Fruit fly (Drosophila melanogaster): Measurements from ENCODE around the gene GstD11.

GstD11 gene

dm6 chr3R:12383036-12383435, at the start of gene GstD11:
Gene GstD11, plus strand, starts transcription at chr3R:12383336.
- TF ChIP-seq Myc (optimal IDR thresholded peaks at IDR 0.05): no peak

- TF ChIP-seq insv (optimal IDR thresholded peaks at IDR 0.05) (no peak), Sin3A (optimal IDR thresholded peaks at IDR 0.05) (no peak), h (optimal IDR thresholded peaks at IDR 0.05) (no peak), psq (optimal IDR thresholded peaks at IDR 0.05) (no peak), Myc (optimal IDR thresholded peaks at IDR 0.05) (no peak), ttk (optimal IDR thresholded peaks at IDR 0.05) (no peak)
Measured at dm6 chr3R:12341374-12341773, 41.8 kb upstream of the GstD11 start, which contains the start of gene Sgsf. Gene Sgsf, plus strand, starts transcription at chr3R:12341674.

dm6 chr3R:12344914-12345549, 38.1 kb upstream of the GstD11 start:
- TF ChIP-seq psq (optimal IDR thresholded peaks at IDR 0.05): no peak
- TF ChIP-seq ttk (optimal IDR thresholded peaks at IDR 0.05): no peak
- no peak for TF ChIP-seq h (optimal IDR thresholded peaks at IDR 0.05)
- no peak for TF ChIP-seq insv (optimal IDR thresholded peaks at IDR 0.05)
- TF ChIP-seq Myc (optimal IDR thresholded peaks at IDR 0.05): no peak

- no peak for TF ChIP-seq Myc (optimal IDR thresholded peaks at IDR 0.05)
- TF ChIP-seq ttk (optimal IDR thresholded peaks at IDR 0.05): no peak
- TF ChIP-seq psq (optimal IDR thresholded peaks at IDR 0.05): no peak
- no peak for TF ChIP-seq h (optimal IDR thresholded peaks at IDR 0.05)
- TF ChIP-seq Sin3A (optimal IDR thresholded peaks at IDR 0.05): no peak
- no peak for TF ChIP-seq insv (optimal IDR thresholded peaks at IDR 0.05)
Measured at dm6 chr3R:12345989-12346388, 37.1 kb upstream of the GstD11 start.

DNA sequence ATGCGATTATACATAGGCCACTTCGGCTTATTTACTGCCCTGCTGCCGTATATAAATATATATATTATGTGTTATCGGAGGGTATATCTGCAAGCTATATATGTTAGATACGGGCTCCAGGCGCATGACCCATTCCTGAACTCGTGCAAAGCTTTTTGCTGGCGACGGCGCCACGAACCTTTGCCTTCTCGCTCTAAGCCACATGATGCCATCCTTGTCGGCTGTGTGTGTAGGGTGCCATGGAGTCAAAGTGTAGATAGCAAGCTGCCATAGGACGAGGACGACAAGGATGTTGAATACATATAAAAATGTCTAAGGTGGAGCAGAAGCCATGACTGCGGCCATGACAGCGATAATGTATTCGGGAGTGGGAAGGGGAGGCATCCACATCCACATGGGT, 35.5 kb upstream of the GstD11 start:
- TF ChIP-seq ttk (optimal IDR thresholded peaks at IDR 0.05): no peak
- no peak for TF ChIP-seq Myc (optimal IDR thresholded peaks at IDR 0.05)

DNA sequence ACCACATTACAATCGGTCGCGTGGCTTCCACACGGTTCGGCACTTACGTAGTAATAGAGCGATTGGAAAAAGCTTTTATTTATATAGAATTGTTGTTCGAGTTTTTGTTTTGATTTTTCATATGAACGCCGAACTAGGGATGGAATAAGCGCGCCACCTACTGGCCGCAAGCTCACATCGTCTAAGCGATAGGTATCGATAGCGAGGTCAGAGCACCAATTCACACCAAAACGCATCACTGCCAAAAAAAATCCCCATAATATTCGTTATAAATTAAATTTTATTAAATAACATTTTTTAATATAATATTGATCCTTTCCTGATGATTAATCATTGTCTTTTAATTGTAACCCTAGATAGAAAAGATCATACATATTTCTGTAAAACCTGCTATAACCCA, 32.6 kb upstream of the GstD11 start, which contains the start of gene CG10038:
Gene CG10038 (minus strand): TSS at position 148 of the 400 bp plus-strand sequence.
- TF ChIP-seq psq (optimal IDR thresholded peaks at IDR 0.05): no peak
- TF ChIP-seq ttk (optimal IDR thresholded peaks at IDR 0.05): no peak
- no peak for TF ChIP-seq Myc (optimal IDR thresholded peaks at IDR 0.05)
- no peak for TF ChIP-seq insv (optimal IDR thresholded peaks at IDR 0.05)
- no peak for TF ChIP-seq Sin3A (optimal IDR thresholded peaks at IDR 0.05)
- no peak for TF ChIP-seq h (optimal IDR thresholded peaks at IDR 0.05)

DNA sequence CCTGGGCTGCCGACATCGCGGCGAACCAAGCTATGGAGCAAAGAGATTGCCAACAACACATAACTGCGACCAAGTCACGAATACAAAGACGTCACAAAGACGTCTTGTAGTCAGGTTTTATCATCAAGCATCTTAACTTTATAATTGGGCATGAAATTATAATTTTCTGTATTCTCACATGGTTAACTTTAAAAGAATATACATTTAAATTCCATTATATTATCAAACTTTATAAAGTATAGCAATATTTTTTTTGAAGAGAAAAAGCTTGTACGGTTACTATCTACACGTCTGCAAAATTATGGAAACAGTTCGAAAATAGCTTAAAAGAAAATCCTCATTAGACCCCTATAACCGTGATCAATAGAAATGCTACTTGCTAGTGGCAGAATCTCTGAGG, 31.1 kb upstream of the GstD11 start, which contains the start of gene CG10041:
Gene CG10041 (minus strand): TSS at position 101 of the 400 bp plus-strand sequence.
- TF ChIP-seq insv (optimal IDR thresholded peaks at IDR 0.05) (no peak), Sin3A (optimal IDR thresholded peaks at IDR 0.05) (no peak), Myc (optimal IDR thresholded peaks at IDR 0.05) (no peak), h (optimal IDR thresholded peaks at IDR 0.05) (no peak), psq (optimal IDR thresholded peaks at IDR 0.05) (no peak), ttk (optimal IDR thresholded peaks at IDR 0.05) (no peak)

DNA sequence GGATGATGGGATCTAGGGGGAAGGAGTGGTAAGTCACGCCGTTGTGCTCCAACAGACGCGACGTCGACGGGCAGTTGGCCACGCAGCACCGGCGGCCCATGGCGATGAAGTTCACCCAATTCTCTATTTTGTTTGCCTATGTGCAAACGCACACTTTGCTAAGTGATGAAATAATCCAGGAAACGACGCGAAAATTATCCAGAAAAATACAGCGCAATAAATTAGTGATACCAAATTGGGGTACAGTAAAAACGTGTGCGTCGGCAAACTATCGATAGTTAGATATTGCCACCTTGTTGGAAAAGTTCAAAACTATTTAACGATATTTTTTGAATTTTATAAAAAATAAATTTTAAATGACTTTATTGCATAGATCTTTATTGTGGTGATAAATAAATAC, 27.1 kb upstream of the GstD11 start, which contains the start of gene MBD-R2:
Gene MBD-R2 (minus strand): TSS at position 222 of the 400 bp plus-strand sequence.
- TF ChIP-seq psq (optimal IDR thresholded peaks at IDR 0.05) (no peak), Sin3A (optimal IDR thresholded peaks at IDR 0.05) (no peak), insv (optimal IDR thresholded peaks at IDR 0.05) (no peak), Myc (optimal IDR thresholded peaks at IDR 0.05) (no peak), h (optimal IDR thresholded peaks at IDR 0.05) (no peak), ttk (optimal IDR thresholded peaks at IDR 0.05) (no peak)

DNA sequence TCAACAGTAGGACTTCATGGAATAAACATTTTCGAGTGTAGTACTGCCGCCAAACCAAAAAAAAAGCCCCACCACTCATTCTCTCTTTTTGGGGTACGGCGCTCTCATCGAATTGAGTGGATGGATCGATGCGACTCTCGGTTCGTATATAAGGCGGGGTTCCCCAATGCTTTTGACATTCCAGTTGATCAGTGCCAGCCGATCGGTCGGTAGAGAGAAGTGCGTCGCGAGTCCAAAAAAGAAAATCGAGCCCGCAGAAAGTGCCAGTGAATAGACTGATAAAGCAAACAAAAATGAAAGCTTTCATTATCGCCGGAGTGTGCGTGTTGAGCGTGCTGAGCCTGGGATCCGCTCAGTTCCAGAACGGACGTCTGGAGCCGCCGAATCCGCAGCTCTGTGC, 23.3 kb upstream of the GstD11 start, which contains the start of gene CG4115:
Gene CG4115 (plus strand): TSS at position 172 of the 400 bp plus-strand sequence.
- TF ChIP-seq Sin3A (optimal IDR thresholded peaks at IDR 0.05) (no peak), insv (optimal IDR thresholded peaks at IDR 0.05) (no peak), h (optimal IDR thresholded peaks at IDR 0.05) (no peak), ttk (optimal IDR thresholded peaks at IDR 0.05) (no peak), Myc (optimal IDR thresholded peaks at IDR 0.05) (no peak), psq (optimal IDR thresholded peaks at IDR 0.05) (no peak)

DNA sequence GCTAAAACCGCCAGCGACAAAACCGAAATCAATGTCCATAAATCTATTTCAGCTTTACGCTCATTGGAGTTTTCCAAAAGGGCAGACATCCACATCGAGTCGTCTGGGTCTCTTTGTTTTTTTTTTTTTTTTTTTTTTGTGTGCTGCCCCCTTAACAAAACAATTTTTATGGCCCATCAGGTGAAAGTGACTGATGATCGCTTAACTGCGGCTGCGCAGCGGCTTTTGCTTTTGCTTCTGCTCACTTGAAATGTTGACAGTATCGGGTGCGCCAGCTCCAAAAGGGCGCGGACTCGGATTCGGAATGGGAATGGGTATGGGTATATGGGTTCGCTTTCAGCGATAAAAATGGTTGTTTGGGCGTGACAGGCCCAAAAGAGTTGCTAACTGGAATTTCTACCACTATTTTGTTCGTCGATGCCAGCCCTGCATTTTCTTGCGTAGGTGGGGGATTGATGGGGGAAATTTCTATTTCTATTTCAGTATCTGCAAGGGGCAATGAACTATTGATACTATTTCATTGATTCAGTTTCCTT, 21.1 kb upstream of the GstD11 start:
- TF ChIP-seq Myc (optimal IDR thresholded peaks at IDR 0.05) (no peak), insv (optimal IDR thresholded peaks at IDR 0.05) (no peak), psq (optimal IDR thresholded peaks at IDR 0.05) (no peak), Sin3A (optimal IDR thresholded peaks at IDR 0.05) (no peak), h (optimal IDR thresholded peaks at IDR 0.05) (no peak), ttk (optimal IDR thresholded peaks at IDR 0.05) (no peak)

DNA sequence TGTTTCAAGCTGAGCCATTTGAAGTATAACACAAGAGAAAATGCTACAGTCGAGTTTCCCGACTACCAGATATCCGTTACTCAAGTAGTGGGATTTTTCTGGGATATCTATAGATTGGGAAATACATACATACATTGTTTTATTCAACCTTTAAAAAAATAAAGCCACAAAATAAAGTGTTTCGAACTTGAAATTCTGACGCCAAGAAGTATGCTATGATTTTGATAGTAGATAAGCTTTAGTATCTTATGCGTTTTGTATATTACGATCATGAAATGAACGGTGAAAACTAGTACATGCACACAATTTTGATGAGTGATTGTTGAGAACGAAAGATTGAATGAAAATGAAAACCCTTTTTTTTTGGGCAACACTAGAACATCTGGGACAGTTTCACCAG, 19.6 kb upstream of the GstD11 start:
- TF ChIP-seq Sin3A (optimal IDR thresholded peaks at IDR 0.05) (no peak), ttk (optimal IDR thresholded peaks at IDR 0.05) (no peak), h (optimal IDR thresholded peaks at IDR 0.05) (no peak), Myc (optimal IDR thresholded peaks at IDR 0.05) (no peak), psq (optimal IDR thresholded peaks at IDR 0.05) (no peak), insv (optimal IDR thresholded peaks at IDR 0.05) (no peak)

DNA sequence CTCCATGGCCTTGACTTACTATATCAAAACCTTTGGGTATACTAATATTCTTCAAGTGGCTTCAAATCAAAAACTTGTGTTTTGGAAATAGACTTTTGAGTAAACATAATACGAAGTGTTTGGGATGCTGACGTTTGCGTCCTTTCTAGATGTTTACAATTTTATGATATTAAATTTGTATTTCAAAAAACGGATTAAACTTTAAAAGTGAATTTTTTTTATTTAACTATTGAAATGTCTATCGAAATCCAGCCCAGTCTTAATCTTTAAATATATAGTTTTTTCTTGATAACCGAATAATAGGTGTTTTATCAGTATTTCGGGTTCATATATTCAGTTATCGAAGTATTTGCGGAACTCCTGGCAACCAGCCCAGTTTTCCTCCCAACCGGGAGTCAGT, 18.6 kb upstream of the GstD11 start, which contains the start of gene Tim17a1:
Gene Tim17a1 (minus strand): TSS at position 101 of the 400 bp plus-strand sequence.
- no peak for TF ChIP-seq psq (optimal IDR thresholded peaks at IDR 0.05)
- TF ChIP-seq insv (optimal IDR thresholded peaks at IDR 0.05): no peak

DNA sequence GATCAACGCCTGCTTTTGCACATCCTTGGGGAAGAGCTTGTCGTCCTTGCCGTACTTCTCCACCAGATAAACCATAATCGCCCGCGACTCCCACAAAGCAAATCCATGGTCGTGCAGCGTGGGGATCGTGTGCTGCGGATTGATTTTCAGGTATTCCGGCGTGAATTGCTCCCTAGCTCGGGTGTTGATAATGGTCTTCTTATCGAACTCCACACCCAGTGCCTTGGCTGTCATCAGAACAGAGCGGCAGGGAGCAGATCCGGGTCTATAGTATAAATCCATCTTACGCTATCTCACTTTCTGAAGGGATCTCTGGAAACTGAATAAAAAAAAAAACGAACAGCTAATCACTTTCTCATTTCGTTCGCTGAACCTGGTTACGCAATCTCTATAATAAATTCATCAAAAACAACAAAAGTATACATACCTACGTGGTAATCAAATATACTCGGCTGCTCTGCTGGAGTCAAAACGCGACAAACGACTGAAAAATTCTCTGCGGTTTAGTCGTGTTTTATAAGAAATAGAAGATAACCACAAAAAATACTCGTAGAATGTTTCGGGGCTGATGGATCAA, 17.8 kb upstream of the GstD11 start, which contains the start of gene GstD10:
Gene GstD10 (minus strand): TSS at position 472 of the 577 bp plus-strand sequence.
- TF ChIP-seq ttk (optimal IDR thresholded peaks at IDR 0.05): no peak
- TF ChIP-seq insv (optimal IDR thresholded peaks at IDR 0.05): no peak
- no peak for TF ChIP-seq h (optimal IDR thresholded peaks at IDR 0.05)

Measured in Kc167 (cell line).